Fruit fly (Drosophila melanogaster): ENCODE results near the gene CG6144.
A peak's percentile ranks its signal among the peaks of the same experiment; 100 is the strongest.

The CG6144 gene

dm6 chr2L:10517085-10517484 is 28.6 kb downstream of the CG6144 start, which contains the start of the genes Fatp1 and Lrr47 (continued):
- TF ChIP-seq inv (GFP tag; IDR thresholded peaks at IDR 0.05; ENCODE audit: partially characterized antibody), result peak; percentile 87
- TF ChIP-seq mirr (GFP tag; optimal IDR thresholded peaks at IDR 0.05), result no peak
- TF ChIP-seq cato (GFP tag; optimal IDR thresholded peaks at IDR 0.05; ENCODE audit: borderline replicate concordance), result no peak
- TF ChIP-seq jing (GFP tag; optimal IDR thresholded peaks at IDR 0.05), result no peak
- no peak for TF ChIP-seq chm (GFP tag; IDR thresholded peaks at IDR 0.05)
- TF ChIP-seq CG4360 (GFP tag; IDR thresholded peaks at IDR 0.05), result no peak
- TF ChIP-seq ewg (GFP tag; optimal IDR thresholded peaks at IDR 0.05), result peak; percentile 54
- no peak for TF ChIP-seq fu2 (GFP tag; optimal IDR thresholded peaks at IDR 0.05)
- no peak for TF ChIP-seq Nf-YA (GFP tag; IDR thresholded peaks at IDR 0.05)
- TF ChIP-seq Sry-β (GFP tag; optimal IDR thresholded peaks at IDR 0.05), result peak; percentile 14
- peak; percentile 80 for TF ChIP-seq ato (GFP tag; IDR thresholded peaks at IDR 0.05; ENCODE audit: partially characterized antibody)
- no peak for TF ChIP-seq Jarid2 (GFP tag; optimal IDR thresholded peaks at IDR 0.05)
- TF ChIP-seq CG1603 (tag; optimal IDR thresholded peaks at IDR 0.05), result peak; percentile 4
- TF ChIP-seq D19A (tag; optimal IDR thresholded peaks at IDR 0.05), result no peak
- TF ChIP-seq CG11504 (tag; optimal IDR thresholded peaks at IDR 0.05), result peak; percentile 28
- peak; percentile 77 for TF ChIP-seq CG34224 (GFP tag; IDR thresholded peaks at IDR 0.05; ENCODE audit: partially characterized antibody)
- TF ChIP-seq CG31224 (GFP tag; IDR thresholded peaks at IDR 0.05), result no peak
- TF ChIP-seq CG7271 (tag; optimal IDR thresholded peaks at IDR 0.05), result no peak
- TF ChIP-seq Hr39 (optimal IDR thresholded peaks at IDR 0.05), result no peak
- TF ChIP-seq Bdp1 (GFP tag; optimal IDR thresholded peaks at IDR 0.05), result no peak
- no peak; the same call in 2 of the 3 replicates for TF ChIP-seq zfh1 (GFP tag; IDR thresholded peaks at IDR 0.05)
- peak; percentile 76 for TF ChIP-seq CG14860 (GFP tag; IDR thresholded peaks at IDR 0.05; ENCODE audit: partially characterized antibody)
- TF ChIP-seq sna (GFP tag; IDR thresholded peaks at IDR 0.05; ENCODE audit: partially characterized antibody), result peak; percentile 80
- TF ChIP-seq psq (GFP tag; optimal IDR thresholded peaks at IDR 0.05), result no peak
- TF ChIP-seq CG12391 (tag; optimal IDR thresholded peaks at IDR 0.05), result no peak
- TF ChIP-seq E2f1 (GFP tag; IDR thresholded peaks at IDR 0.05), result no peak

- no peak for TF ChIP-seq slp2 (GFP tag; optimal IDR thresholded peaks at IDR 0.05)
- no peak for TF ChIP-seq tll (GFP tag; optimal IDR thresholded peaks at IDR 0.05)
- TF ChIP-seq sob (GFP tag; IDR thresholded peaks at IDR 0.05), result peak; percentile 67
- no peak for TF ChIP-seq tna (GFP tag; IDR thresholded peaks at IDR 0.05; ENCODE audit: partially characterized antibody)
- TF ChIP-seq ara (GFP tag; IDR thresholded peaks at IDR 0.05), result peak; percentile 51; the same call in 1 of the 2 replicates
- TF ChIP-seq H2.0 (GFP tag; IDR thresholded peaks at IDR 0.05), result peak; percentile 53; the same call in 1 of the 2 replicates
- TF ChIP-seq Med (GFP tag), result peak; percentile 88
- TF ChIP-seq eve (GFP tag; optimal IDR thresholded peaks at IDR 0.05), result peak in 1 of 2 experiments; percentile 66
- peak; percentile 43 for TF ChIP-seq CG6765 (GFP tag; optimal IDR thresholded peaks at IDR 0.05)
- TF ChIP-seq Lim3 (GFP tag; IDR thresholded peaks at IDR 0.05), result no peak
- TF ChIP-seq sens (GFP tag), result peak; percentile 80
- peak; percentile 64 for TF ChIP-seq CG14014 (GFP tag; IDR thresholded peaks at IDR 0.05)
- TF ChIP-seq seq (GFP tag; IDR thresholded peaks at IDR 0.05), result no peak
- no peak for TF ChIP-seq toy (GFP tag; IDR thresholded peaks at IDR 0.05)
- TF ChIP-seq Sox100B (GFP tag; optimal IDR thresholded peaks at IDR 0.05), result peak; percentile 36
- TF ChIP-seq CG1647 (GFP tag; optimal IDR thresholded peaks at IDR 0.05), result peak; percentile 6
- peak; percentile 8 for TF ChIP-seq gcm (GFP tag; optimal IDR thresholded peaks at IDR 0.05)
- TF ChIP-seq CG13287 (GFP tag; IDR thresholded peaks at IDR 0.05; ENCODE audit: partially characterized antibody), result no peak
- TF ChIP-seq CG7372 (GFP tag; IDR thresholded peaks at IDR 0.05), result peak; percentile 64; the same call in 1 of the 2 replicates
- no peak for TF ChIP-seq CG6791 (GFP tag; IDR thresholded peaks at IDR 0.05; ENCODE audit: partially characterized antibody)
- TF ChIP-seq CG17802 (tag; optimal IDR thresholded peaks at IDR 0.05), result no peak
- no peak for TF ChIP-seq CG3163 (GFP tag; optimal IDR thresholded peaks at IDR 0.05)
- 0 out of 2 replicates have a peak, but pooled peaks have one; percentile 34 for TF ChIP-seq dati (GFP tag; IDR thresholded peaks at IDR 0.05)
- peak; percentile 31 for TF ChIP-seq pho (GFP tag; optimal IDR thresholded peaks at IDR 0.05)
- peak; percentile 58 for TF ChIP-seq CG14050 (GFP tag; IDR thresholded peaks at IDR 0.05)
- peak; percentile 79 for TF ChIP-seq ci (GFP tag; IDR thresholded peaks at IDR 0.05)
Measured at dm6 chr2L:10519225-10519624, 30.7 kb downstream of the CG6144 start.

All from whole organism, embryonic.